Worm (Caenorhabditis elegans) whole organism, early embryonic: Measurements from ENCODE around the gene T11G6.2.

Experiments
- F13C5.2 ChIP-seq: sonication (generic microtip); optimal IDR thresholded peaks from 2 replicates; lab custom pipeline; 2017; ENCODE audit warnings: mild to moderate bottlenecking, missing genetic modification characterization, inconsistent platforms, missing compliant biosample characterization
- ama-1 ChIP-seq: fragments of 150-350 bp; optimal IDR thresholded peaks from 2 replicates; lab custom pipeline; 2014
- ceh-13 ChIP-seq: fragments of 200-800 bp; sonication (Bioruptor generic); optimal IDR thresholded peaks from 2 replicates; lab custom pipeline; 2018; ENCODE audit warnings: mild to moderate bottlenecking, missing genetic modification characterization, missing compliant biosample characterization
- ets-7 ChIP-seq: sonication (generic microtip); optimal IDR thresholded peaks from 2 replicates; lab custom pipeline; 2016; ENCODE audit warnings: missing genotype, missing genetic modification characterization, missing compliant biosample characterization
- flt-1 ChIP-seq: fragments of 200-800 bp; sonication (Bioruptor generic); IDR thresholded peaks from 2 replicates; pipeline ENCODE4 v1.3.6; 2022; ENCODE audit warnings: missing genetic modification characterization, missing compliant biosample characterization
- hmg-4 ChIP-seq: fragments of 200-800 bp; sonication (Bioruptor generic); optimal IDR thresholded peaks from 2 replicates; lab custom pipeline; 2018; ENCODE audit warnings: mild to moderate bottlenecking, missing genetic modification characterization, missing compliant biosample characterization
- hnd-1 ChIP-seq: sonication (generic microtip); optimal IDR thresholded peaks from 2 replicates; lab custom pipeline; 2016; ENCODE audit warnings: missing genetic modification characterization, missing compliant biosample characterization
- pes-1 ChIP-seq: fragments of 200-800 bp; sonication (Bioruptor generic); IDR thresholded peaks from 2 replicates; pipeline ENCODE4 v1.3.6; 2022; ENCODE audit warnings: missing genetic modification reagents, missing genetic modification characterization, missing compliant biosample characterization
- scrt-1 ChIP-seq: fragments of 200-800 bp; sonication (Bioruptor generic); IDR thresholded peaks from 2 replicates; pipeline ENCODE4 v1.3.6; 2022; ENCODE audit warnings: missing genetic modification characterization, missing compliant biosample characterization
- sea-1 ChIP-seq: fragments of 200-800 bp; sonication (Bioruptor generic); conservative IDR thresholded peaks from 2 replicates; pipeline ENCODE4 v1.3.6; 2022; ENCODE audit warnings: missing genetic modification characterization, missing compliant biosample characterization
- tbx-37 ChIP-seq: fragments of 200-800 bp; sonication (Bioruptor generic); conservative IDR thresholded peaks from 2 replicates; pipeline ENCODE4 v1.3.6; 2022; ENCODE audit warnings: missing genetic modification reagents, missing genetic modification characterization, missing compliant biosample characterization
- tra-4 ChIP-seq: sonication (generic microtip); optimal IDR thresholded peaks from 2 replicates; lab custom pipeline; 2017; ENCODE audit warnings: missing genetic modification characterization, missing compliant biosample characterization

DNA sequence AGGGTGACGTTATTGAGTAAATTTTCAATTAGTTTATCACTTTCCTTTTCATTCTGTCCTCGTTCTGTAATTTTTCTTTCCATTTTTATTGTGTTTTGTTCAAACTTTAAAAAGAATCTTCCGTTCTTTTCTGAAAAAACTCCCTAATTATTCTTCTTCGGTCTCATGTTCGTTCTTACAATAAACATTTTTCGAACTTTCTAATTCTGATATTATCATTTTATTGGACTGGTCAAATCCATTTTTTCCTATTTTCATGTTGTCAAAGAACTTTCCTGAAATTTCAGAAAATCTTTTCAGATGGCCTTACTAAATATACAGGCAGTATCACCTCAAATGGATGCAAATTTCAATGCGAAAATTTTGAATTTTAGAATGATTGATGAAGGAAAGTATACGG is 5.7 kb upstream of the T11G6.2 start, which contains the start of gene nish-1:
- TF ChIP-seq ama-1 (lab: Kevin White, UChicago) (no peak), ets-7 (tag; lab: Kevin White, UChicago) (no peak), hnd-1 (no peak), ceh-13 (GFP tag; lab: Kevin White, UChicago) (no peak), flt-1 (GFP tag; lab: Robert Waterston, UW) (no peak), sea-1 (no peak), scrt-1 (no peak), tra-4 (tag; lab: Kevin White, UChicago) (no peak), F13C5.2 (tag; lab: Kevin White, UChicago) (no peak), tbx-37 (no peak), pes-1 (GFP tag; lab: Robert Waterston, UW) (no peak), hmg-4 (no peak)
